Worm (Caenorhabditis elegans) whole organism, L2 larva: ENCODE measurements around the gene rpb-2.

Experiments used
- R02D3.7 ChIP-seq: fragments of 150-350 bp; optimal IDR thresholded peaks from 2 replicates; lab custom pipeline; 2014; ENCODE audit warnings: missing biosample characterization, missing genetic modification characterization
- ceh-16 ChIP-seq: fragments of 150-350 bp; optimal IDR thresholded peaks from 2 replicates; lab custom pipeline; 2014; ENCODE audit warnings: missing biosample characterization, missing genetic modification characterization
- elt-1 ChIP-seq: fragments of 150-350 bp; optimal IDR thresholded peaks from 2 replicates; lab custom pipeline; 2014; ENCODE audit warnings: missing biosample characterization, missing genetic modification characterization
- gmeb-1 ChIP-seq: fragments of 150-350 bp; optimal IDR thresholded peaks from 2 replicates; lab custom pipeline; 2014; ENCODE audit warnings: missing biosample characterization, missing genetic modification characterization
- lin-13 ChIP-seq: fragments of 150-350 bp; optimal IDR thresholded peaks from 2 replicates; lab custom pipeline; 2014; ENCODE audit warnings: missing biosample characterization, missing genetic modification reagents, missing genetic modification characterization
- lin-39 ChIP-seq: fragments of 150-350 bp; optimal IDR thresholded peaks from 2 replicates; lab custom pipeline; 2014; ENCODE audit warnings: missing biosample characterization, missing genetic modification reagents, missing genetic modification characterization
- nhr-12 ChIP-seq: fragments of 150-350 bp; optimal IDR thresholded peaks from 2 replicates; lab custom pipeline; 2014; ENCODE audit warnings: missing biosample characterization, missing genetic modification characterization
- unc-39 ChIP-seq: fragments of 150-350 bp; optimal IDR thresholded peaks from 2 replicates; lab custom pipeline; 2014; ENCODE audit warnings: missing biosample characterization, missing genetic modification characterization
- unc-62 ChIP-seq: fragments of 150-350 bp; optimal IDR thresholded peaks from 2 replicates; lab custom pipeline; 2014; ENCODE audit warnings: missing biosample characterization, missing genetic modification reagents, missing genetic modification characterization
- ztf-4 ChIP-seq: fragments of 150-350 bp; optimal IDR thresholded peaks from 2 replicates; lab custom pipeline; 2014; ENCODE audit warnings: missing biosample characterization, missing genetic modification characterization

- TF ChIP-seq unc-62, result no peak
- no peak for TF ChIP-seq gmeb-1 (tag; lab: Kevin White, UChicago)
- no peak for TF ChIP-seq elt-1 (tag; lab: Kevin White, UChicago)
- TF ChIP-seq lin-13 (GFP tag; lab: Kevin White, UChicago), result no peak
- no peak for TF ChIP-seq nhr-12 (tag; lab: Kevin White, UChicago)
- TF ChIP-seq lin-39 (tag; lab: Kevin White, UChicago), result no peak
- no peak for TF ChIP-seq ceh-16 (tag; lab: Kevin White, UChicago)
- no peak for TF ChIP-seq ztf-4 (tag; lab: Kevin White, UChicago)
- TF ChIP-seq R02D3.7 (tag; lab: Kevin White, UChicago), result no peak
- no peak for TF ChIP-seq unc-39 (tag; lab: Kevin White, UChicago)
Measured at ce11 chrIII:4961281-4961680, 21.9 kb downstream of the rpb-2 start.
